Worm (Caenorhabditis elegans) whole organism, midembryonic: ENCODE results near the gene C28H8.3.

Experiments
- flt-1 ChIP-seq: fragments of 200-800 bp; sonication (Bioruptor generic); IDR thresholded peaks from 2 replicates; pipeline ENCODE4 v1.3.6; 2022; ENCODE audit warnings: missing genetic modification characterization, missing compliant biosample characterization
- klf-2 ChIP-seq: fragments of 200-800 bp; sonication (Bioruptor generic); conservative IDR thresholded peaks from 2 replicates; pipeline ENCODE4 v1.3.6; 2022; ENCODE audit warnings: missing genetic modification reagents, missing genetic modification characterization, missing compliant biosample characterization
- ref-1 ChIP-seq: fragments of 200-800 bp; sonication (Bioruptor generic); conservative IDR thresholded peaks from 2 replicates; pipeline ENCODE4 v1.3.6; 2022; ENCODE audit warnings: missing genetic modification reagents, missing genetic modification characterization, missing compliant biosample characterization
- tab-1 ChIP-seq: fragments of 200-800 bp; sonication (Bioruptor generic); IDR thresholded peaks from 2 replicates; pipeline ENCODE4 v1.3.6; 2022; ENCODE audit warnings: missing genetic modification characterization, missing compliant biosample characterization
- ztf-23 ChIP-seq: fragments of 200-800 bp; sonication (Bioruptor generic); IDR thresholded peaks from 2 replicates; pipeline ENCODE4 v1.3.6; 2022; ENCODE audit warnings: missing genetic modification reagents, missing genetic modification characterization, missing compliant biosample characterization

DNA sequence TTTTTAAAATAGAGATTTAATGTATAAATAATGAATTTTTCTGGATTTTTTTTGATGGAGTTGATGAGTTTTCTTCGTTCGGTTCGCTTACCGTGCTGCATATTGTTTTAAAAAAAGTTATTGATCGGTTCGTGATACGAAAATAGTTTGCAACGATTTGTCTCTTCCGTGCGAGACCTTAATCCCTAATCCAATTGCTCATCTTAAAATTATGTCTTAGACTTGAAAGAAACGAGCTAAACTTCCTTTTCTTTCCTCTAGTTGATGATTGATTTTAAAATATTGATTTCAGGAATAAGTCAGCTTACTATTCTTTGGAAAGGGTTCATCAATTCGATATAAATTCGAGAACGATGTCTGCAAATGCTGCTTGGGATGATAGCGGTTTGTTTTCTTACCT lies at the start of gene C28H8.3:
- TF ChIP-seq klf-2 (GFP tag; lab: Robert Waterston, UW) (no peak), tab-1 (no peak), flt-1 (GFP tag; lab: Robert Waterston, UW) (no peak), ztf-23 (no peak), ref-1 (GFP tag; lab: Robert Waterston, UW) (no peak)
